Worm (Caenorhabditis elegans) whole organism, young adult: ENCODE results near the gene psd-1.

Source experiments
- B0035.1 ChIP-seq: sonication (generic microtip); optimal IDR thresholded peaks from 2 replicates; lab custom pipeline; 2016; ENCODE audit warnings: missing genetic modification characterization, mild to moderate bottlenecking, missing compliant biosample characterization, missing genotype, missing genetic modification reagents
- F22D6.2 ChIP-seq: sonication (generic microtip); optimal IDR thresholded peaks from 2 replicates; lab custom pipeline; 2016; ENCODE audit warnings: mild to moderate bottlenecking, missing genetic modification characterization, missing compliant biosample characterization
- F33H1.4 ChIP-seq: fragments of 200-800 bp; sonication (Bioruptor generic); IDR thresholded peaks from 2 replicates; pipeline ENCODE4 v1.3.6; 2022; ENCODE audit warnings: missing genetic modification reagents, missing genetic modification characterization, missing compliant biosample characterization
- F52B5.7 ChIP-seq: sonication (generic microtip); optimal IDR thresholded peaks from 2 replicates; lab custom pipeline; 2016; ENCODE audit warnings: mild to moderate bottlenecking, missing genetic modification characterization, missing compliant biosample characterization
- F57C9.4 ChIP-seq: sonication (generic microtip); optimal IDR thresholded peaks from 2 replicates; lab custom pipeline; 2017; ENCODE audit warnings: mild to moderate bottlenecking, missing genetic modification characterization, missing compliant biosample characterization
- Y53F4B.3 ChIP-seq: fragments of 200-800 bp; sonication (Bioruptor generic); IDR thresholded peaks from 2 replicates; pipeline ENCODE4 v1.3.6; 2022; ENCODE audit warnings: missing genetic modification reagents, missing genetic modification characterization, missing compliant biosample characterization
- Y67H2A.10 ChIP-seq: fragments of 200-800 bp; sonication (Bioruptor generic); conservative IDR thresholded peaks from 2 replicates; pipeline ENCODE4 v1.3.6; 2022; ENCODE audit warnings: missing genetic modification reagents, missing genetic modification characterization, missing compliant biosample characterization
- ama-1 ChIP-seq, 3 experiments: fragments of 150-350 bp in 1 of 3; sonication (generic microtip) in 2 of 3; optimal IDR thresholded peaks; 2 replicates each; lab custom pipeline; 2014 to 2018; ENCODE audit warnings: missing biosample characterization in 2 of 3, missing genetic modification characterization in 2 of 3, missing genetic modification reagents in 2 of 3
- attf-3 ChIP-seq: fragments of 200-800 bp; sonication (Bioruptor generic); conservative IDR thresholded peaks from 2 replicates; pipeline ENCODE4 v1.3.6; 2022; ENCODE audit warnings: missing genetic modification reagents, missing genetic modification characterization, missing compliant biosample characterization
- attf-6 ChIP-seq: fragments of 200-800 bp; sonication (Bioruptor generic); IDR thresholded peaks from 2 replicates; pipeline ENCODE4 v1.3.6; 2022; ENCODE audit warnings: missing genetic modification reagents, missing genetic modification characterization, missing compliant biosample characterization
- dox-1 ChIP-seq: fragments of 200-800 bp; sonication (Bioruptor generic); IDR thresholded peaks from 2 replicates; pipeline ENCODE4 v1.3.6; 2022; ENCODE audit warnings: missing genetic modification reagents, missing genetic modification characterization, missing compliant biosample characterization
- dpff-1 ChIP-seq: sonication (generic microtip); optimal IDR thresholded peaks from 2 replicates; lab custom pipeline; 2017; ENCODE audit warnings: mild to moderate bottlenecking, missing genetic modification characterization, missing compliant biosample characterization
- dpl-1 ChIP-seq: fragments of 150-350 bp; optimal IDR thresholded peaks from 2 replicates; lab custom pipeline; 2014; ENCODE audit warnings: missing biosample characterization, missing genetic modification reagents, missing genetic modification characterization
- ekl-4 ChIP-seq: fragments of 200-800 bp; sonication (Bioruptor generic); IDR thresholded peaks from 2 replicates; pipeline ENCODE4 v1.3.6; 2022; ENCODE audit warnings: missing genetic modification reagents, missing genetic modification characterization, missing compliant biosample characterization
- him-1 ChIP-seq: sonication (generic microtip); optimal IDR thresholded peaks from 2 replicates; lab custom pipeline; 2016; ENCODE audit warnings: missing genotype, missing genetic modification reagents, missing genetic modification characterization, missing compliant biosample characterization
- hsf-1 ChIP-seq: fragments of 200-800 bp; sonication (Bioruptor generic); IDR thresholded peaks from 2 replicates; pipeline ENCODE4 v1.3.6; 2022; ENCODE audit warnings: missing genetic modification reagents, missing genetic modification characterization, missing compliant biosample characterization
- lin-26 ChIP-seq: fragments of 200-800 bp; sonication (Bioruptor generic); IDR thresholded peaks from 2 replicates; pipeline ENCODE4 v1.3.6; 2022; ENCODE audit warnings: missing genetic modification reagents, missing genetic modification characterization, missing compliant biosample characterization
- lir-1 ChIP-seq: fragments of 200-800 bp; sonication (Bioruptor generic); conservative IDR thresholded peaks from 2 replicates; pipeline ENCODE4 v1.3.6; 2022; ENCODE audit warnings: missing genetic modification reagents, missing genetic modification characterization, missing compliant biosample characterization
- lsl-1 ChIP-seq: fragments of 200-800 bp; sonication (Bioruptor generic); optimal IDR thresholded peaks from 2 replicates; lab custom pipeline; 2018; ENCODE audit warnings: mild to moderate bottlenecking, missing genetic modification characterization, moderate library complexity, missing compliant biosample characterization
- madf-10 ChIP-seq: sonication (generic microtip); optimal IDR thresholded peaks from 2 replicates; lab custom pipeline; 2016; ENCODE audit warnings: mild to moderate bottlenecking, missing genetic modification characterization, missing compliant biosample characterization
- madf-3 ChIP-seq: fragments of 200-800 bp; sonication (Bioruptor generic); IDR thresholded peaks from 2 replicates; pipeline ENCODE4 v1.3.6; 2022; ENCODE audit warnings: missing genetic modification reagents, missing genetic modification characterization, missing compliant biosample characterization
- madf-6 ChIP-seq: fragments of 200-800 bp; sonication (Bioruptor generic); IDR thresholded peaks from 2 replicates; pipeline ENCODE4 v1.3.6; 2022; ENCODE audit warnings: missing genetic modification reagents, missing genetic modification characterization, missing compliant biosample characterization
- mes-4 ChIP-seq: sonication (generic microtip); optimal IDR thresholded peaks from 2 replicates; lab custom pipeline; 2016; ENCODE audit warnings: missing genotype, missing genetic modification characterization, missing compliant biosample characterization
- nhr-120 ChIP-seq: fragments of 200-800 bp; sonication (Bioruptor generic); IDR thresholded peaks from 2 replicates; pipeline ENCODE4 v1.3.6; 2022; ENCODE audit warnings: missing genetic modification characterization, missing compliant biosample characterization
- nhr-179 ChIP-seq: sonication (generic microtip); optimal IDR thresholded peaks from 2 replicates; lab custom pipeline; 2016; ENCODE audit warnings: mild to moderate bottlenecking, missing genetic modification characterization, missing compliant biosample characterization
- nhr-27 ChIP-seq: fragments of 200-800 bp; sonication (Bioruptor generic); optimal IDR thresholded peaks from 2 replicates; lab custom pipeline; 2018; ENCODE audit warnings: mild to moderate bottlenecking, missing genetic modification characterization, moderate library complexity, missing compliant biosample characterization
- pbrm-1 ChIP-seq: fragments of 200-800 bp; sonication (Bioruptor generic); IDR thresholded peaks from 2 replicates; pipeline ENCODE4 v1.3.6; 2022; ENCODE audit warnings: missing genetic modification reagents, missing genetic modification characterization, missing compliant biosample characterization
- pha-4 ChIP-seq: fragments of 150-350 bp; sonication (generic microtip); optimal IDR thresholded peaks from 2 replicates; lab custom pipeline; 2014; ENCODE audit warnings: missing biosample characterization, missing genetic modification reagents, missing genetic modification characterization
- rcor-1 ChIP-seq: fragments of 200-800 bp; sonication (Bioruptor generic); IDR thresholded peaks from 2 replicates; pipeline ENCODE4 v1.3.6; 2022; ENCODE audit warnings: missing genetic modification reagents, missing genetic modification characterization, missing compliant biosample characterization
- sea-2 ChIP-seq: fragments of 200-800 bp; sonication (Bioruptor generic); IDR thresholded peaks from 2 replicates; pipeline ENCODE4 v1.3.6; 2022; ENCODE audit warnings: missing genetic modification characterization, missing compliant biosample characterization
- snpc-1.3 ChIP-seq: sonication (generic microtip); optimal IDR thresholded peaks from 2 replicates; lab custom pipeline; 2017; ENCODE audit warnings: missing genetic modification characterization, mild to moderate bottlenecking, missing compliant biosample characterization, antibody characterized with exemption, moderate library complexity, missing genotype, missing genetic modification reagents; ENCODE audit not compliant: insufficient read depth
- snpc-3.4 ChIP-seq: sonication (generic microtip); optimal IDR thresholded peaks from 2 replicates; lab custom pipeline; 2017; ENCODE audit warnings: missing genetic modification characterization, mild to moderate bottlenecking, missing compliant biosample characterization, antibody characterized with exemption, moderate library complexity, missing genotype, missing genetic modification reagents
- unc-130 ChIP-seq: sonication (generic microtip); optimal IDR thresholded peaks from 2 replicates; lab custom pipeline; 2016; ENCODE audit warnings: missing genetic modification reagents, missing genetic modification characterization, missing compliant biosample characterization
- zfh-2 ChIP-seq: fragments of 200-800 bp; sonication (Bioruptor generic); conservative IDR thresholded peaks from 2 replicates; pipeline ENCODE4 v1.3.6; 2022; ENCODE audit warnings: missing genetic modification reagents, missing genetic modification characterization, missing compliant biosample characterization
- zim-3 ChIP-seq: sonication (generic microtip); optimal IDR thresholded peaks from 2 replicates; lab custom pipeline; 2017; ENCODE audit warnings: mild to moderate bottlenecking, missing genetic modification characterization, moderate library complexity, missing compliant biosample characterization
- ztf-18 ChIP-seq: sonication (generic microtip); optimal IDR thresholded peaks from 2 replicates; lab custom pipeline; 2016; ENCODE audit warnings: missing genotype, mild to moderate bottlenecking, missing genetic modification characterization, missing compliant biosample characterization
- ztf-22 ChIP-seq: fragments of 200-800 bp; sonication (Bioruptor generic); optimal IDR thresholded peaks from 2 replicates; lab custom pipeline; 2018; ENCODE audit warnings: mild to moderate bottlenecking, missing genetic modification characterization, moderate library complexity, missing compliant biosample characterization
- ztf-3 ChIP-seq: fragments of 200-800 bp; sonication (Bioruptor generic); optimal IDR thresholded peaks from 2 replicates; lab custom pipeline; 2018; ENCODE audit warnings: mild to moderate bottlenecking, missing genetic modification characterization, missing compliant biosample characterization

The psd-1 gene

ce11 chrIII:7310662-7311340, 35.6 kb upstream of the psd-1 start, which contains the start of the genes F56C9.6 and F56C9.3 (continued):
- TF ChIP-seq madf-10 (tag; lab: Kevin White, UChicago) (no peak), F33H1.4 (GFP tag; lab: Robert Waterston, UW) (peak; percentile 95), dpff-1 (tag; lab: Kevin White, UChicago) (no peak), madf-3 (GFP tag; lab: Robert Waterston, UW) (0 out of 2 replicates have a peak, but pooled peaks have one; percentile 23), sea-2 (no peak), dpl-1 (GFP tag; lab: Kevin White, UChicago) (peak; percentile 70), Y53F4B.3 (GFP tag; lab: Robert Waterston, UW) (no peak), F52B5.7 (no peak), unc-130 (GFP tag; lab: Kevin White, UChicago) (no peak), lsl-1 (peak; percentile 91), lir-1 (GFP tag; lab: Robert Waterston, UW) (no peak), ztf-18 (tag; lab: Kevin White, UChicago) (no peak), F22D6.2 (tag; lab: Kevin White, UChicago) (no peak), attf-3 (GFP tag; lab: Robert Waterston, UW) (no peak), Y67H2A.10 (GFP tag; lab: Robert Waterston, UW) (no peak), mes-4 (tag; lab: Kevin White, UChicago) (no peak), nhr-27 (tag; lab: Kevin White, UChicago) (no peak), ama-1 (optimal IDR thresholded peaks at IDR 0.05; lab: Kevin White, UChicago) (no peak), ama-1 (GFP tag; optimal IDR thresholded peaks at IDR 0.05; lab: Kevin White, UChicago) (no peak), hsf-1 (GFP tag; lab: Robert Waterston, UW) (0 out of 2 replicates have a peak, but pooled peaks have one; percentile 19), zim-3 (tag; lab: Kevin White, UChicago) (no peak), zfh-2 (GFP tag; lab: Robert Waterston, UW) (no peak), F57C9.4 (tag; lab: Kevin White, UChicago) (no peak), rcor-1 (GFP tag; lab: Robert Waterston, UW) (no peak), snpc-3.4 (peak; percentile 49), lin-26 (0 out of 2 replicates have a peak, but pooled peaks have one; percentile 12), ztf-22 (GFP tag; lab: Kevin White, UChicago) (no peak), ztf-3 (GFP tag; lab: Kevin White, UChicago) (no peak), dox-1 (GFP tag; lab: Robert Waterston, UW) (0 out of 2 replicates have a peak, but pooled peaks have one; percentile 4), ekl-4 (GFP tag; lab: Robert Waterston, UW) (0 out of 2 replicates have a peak, but pooled peaks have one; percentile 40), nhr-120 (GFP tag; lab: Robert Waterston, UW) (no peak), nhr-179 (tag; lab: Kevin White, UChicago) (no peak), pha-4 (tag; lab: Kevin White, UChicago) (no peak), B0035.1 (tag; lab: Kevin White, UChicago) (no peak)
- TF ChIP-seq, all 124 proteins: peak for 20

- TF ChIP-seq lin-26 (0 out of 2 replicates have a peak, but pooled peaks have one; percentile 35), F52B5.7 (peak; percentile 11), pbrm-1 (GFP tag; lab: Robert Waterston, UW) (no peak), hsf-1 (GFP tag; lab: Robert Waterston, UW) (peak; percentile 52; the same call in 1 of the 2 replicates), attf-6 (GFP tag; lab: Robert Waterston, UW) (0 out of 2 replicates have a peak, but pooled peaks have one; percentile 14), him-1 (tag; lab: Kevin White, UChicago) (peak; percentile 97), madf-6 (peak; percentile 40; the same call in 1 of the 2 replicates), snpc-1.3 (tag; lab: Kevin White, UChicago) (no peak)
Measured at ce11 chrIII:7308600-7309109, 33.5 kb upstream of the psd-1 start, which contains the start of gene acbp-4. acbp-4 (minus strand) TSS chrIII:7309109.
